Worm (Caenorhabditis elegans) whole organism, L4 larva: Measurements from ENCODE around the gene gnrr-4.

Source experiments
- F26F4.8 ChIP-seq: fragments of 200-800 bp; sonication (Bioruptor generic); conservative IDR thresholded peaks from 2 replicates; pipeline ENCODE4 v1.3.6; 2022; ENCODE audit warnings: missing genetic modification characterization, missing compliant biosample characterization
- R02D3.7 ChIP-seq: fragments of 150-350 bp; sonication (generic microtip); optimal IDR thresholded peaks from 3 replicates; lab custom pipeline; 2014; ENCODE audit warnings: missing biosample characterization, missing genetic modification characterization
- aly-2 ChIP-seq: sonication (generic microtip); optimal IDR thresholded peaks from 2 replicates; lab custom pipeline; 2018; ENCODE audit warnings: missing biosample characterization, missing genetic modification characterization
- ama-1 ChIP-seq: fragments of 150-350 bp; optimal IDR thresholded peaks from 2 replicates; lab custom pipeline; 2014; ENCODE audit warnings: inconsistent platforms, mixed read lengths
- dmd-8 ChIP-seq: fragments of 200-800 bp; sonication (Bioruptor generic); IDR thresholded peaks from 2 replicates; pipeline ENCODE4 v1.3.6; 2022; ENCODE audit warnings: missing genetic modification characterization, missing compliant biosample characterization
- egl-27 ChIP-seq: sonication (generic microtip); optimal IDR thresholded peaks from 3 replicates; lab custom pipeline; 2017; ENCODE audit warnings: missing biosample characterization, missing genetic modification reagents, missing genetic modification characterization
- lin-15B ChIP-seq: fragments of 150-350 bp; sonication (generic microtip); optimal IDR thresholded peaks from 3 replicates; lab custom pipeline; 2014; ENCODE audit warnings: missing biosample characterization, missing genetic modification characterization
- mep-1 ChIP-seq: fragments of 150-350 bp; sonication (generic microtip); optimal IDR thresholded peaks from 3 replicates; lab custom pipeline; 2014; ENCODE audit warnings: missing biosample characterization, missing genetic modification characterization
- nhr-77 ChIP-seq: fragments of 150-350 bp; optimal IDR thresholded peaks from 2 replicates; lab custom pipeline; 2014; ENCODE audit warnings: missing biosample characterization, missing genetic modification characterization
- rbr-2 ChIP-seq: sonication (generic microtip); optimal IDR thresholded peaks from 2 replicates; lab custom pipeline; 2016; ENCODE audit warnings: missing genotype, missing genetic modification characterization, missing compliant biosample characterization
- skn-1 ChIP-seq: fragments of 150-350 bp; optimal IDR thresholded peaks from 2 replicates; lab custom pipeline; 2014; ENCODE audit warnings: missing biosample characterization, missing genetic modification characterization
- tag-97 ChIP-seq: fragments of 200-800 bp; sonication (Bioruptor generic); IDR thresholded peaks from 2 replicates; pipeline ENCODE4 v1.3.6; 2022; ENCODE audit warnings: missing genetic modification characterization, missing compliant biosample characterization

DNA sequence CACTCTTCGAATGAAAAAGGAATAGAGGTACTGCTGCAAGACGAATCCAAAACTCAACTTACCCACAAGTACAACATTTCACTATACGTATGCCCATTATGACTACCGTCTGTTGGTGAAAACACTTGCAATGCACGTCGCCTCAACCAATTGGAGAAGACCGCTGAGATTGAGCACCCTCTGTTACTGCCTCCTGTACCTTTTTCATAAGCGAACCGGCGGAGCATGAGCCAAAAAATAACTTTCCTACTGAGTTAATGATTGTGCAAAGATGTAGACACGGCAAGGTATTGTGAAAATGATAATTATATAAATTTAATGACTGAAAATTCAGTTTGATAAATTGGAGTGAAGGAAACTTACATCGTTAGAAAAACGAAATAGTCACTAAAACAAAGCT, 54.0 kb downstream of the gnrr-4 start:
- TF ChIP-seq rbr-2 (tag; lab: Kevin White, UChicago), result no peak
- TF ChIP-seq egl-27, result no peak
- no peak for TF ChIP-seq R02D3.7 (tag; lab: Kevin White, UChicago)
- TF ChIP-seq dmd-8 (GFP tag; lab: Robert Waterston, UW), result no peak
- TF ChIP-seq aly-2 (tag; lab: Kevin White, UChicago), result no peak
- TF ChIP-seq ama-1 (lab: Kevin White, UChicago), result no peak
- TF ChIP-seq nhr-77 (tag; lab: Kevin White, UChicago), result no peak
- TF ChIP-seq tag-97, result no peak
- TF ChIP-seq mep-1 (tag; lab: Kevin White, UChicago), result no peak
- no peak for TF ChIP-seq F26F4.8 (GFP tag; lab: Robert Waterston, UW)
- TF ChIP-seq lin-15B (tag; lab: Kevin White, UChicago), result no peak
- no peak for TF ChIP-seq skn-1 (tag; lab: Kevin White, UChicago)
